Fruit fly (Drosophila melanogaster): Measurements from ENCODE around the gene CG5854.

CG5854 gene

DNA sequence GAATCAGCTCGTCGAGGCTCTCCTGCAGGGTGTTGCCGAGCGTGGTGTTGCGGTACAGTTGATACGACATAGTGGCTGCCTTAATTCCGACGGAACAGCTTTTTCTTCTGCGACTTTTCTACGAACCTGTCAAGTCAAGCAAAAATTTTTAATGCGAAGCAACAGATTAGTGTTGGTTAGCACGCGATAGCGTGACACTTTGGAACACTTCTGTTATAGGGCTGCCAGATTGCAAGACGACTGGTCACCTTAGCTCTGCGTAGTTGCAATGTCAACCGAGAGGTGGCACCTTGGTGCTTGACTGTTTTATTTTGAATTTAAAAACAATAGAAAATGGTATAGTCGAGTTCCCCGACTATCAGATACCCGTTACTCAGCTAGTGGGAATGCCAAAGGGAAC lies 42.8 kb upstream of the CG5854 start, which contains the start of gene TfIIA-S (continued):
- no peak for TF ChIP-seq CG2199 (GFP tag; IDR thresholded peaks at IDR 0.05)
- TF ChIP-seq CG31224 (GFP tag; IDR thresholded peaks at IDR 0.05): no peak
- TF ChIP-seq ara (GFP tag; IDR thresholded peaks at IDR 0.05): no peak
- TF ChIP-seq twi (tag; optimal IDR thresholded peaks at IDR 0.05): peak; percentile 3
- TF ChIP-seq CG31388 (GFP tag; optimal IDR thresholded peaks at IDR 0.05): peak; percentile 55
- TF ChIP-seq HLH3B (GFP tag; IDR thresholded peaks at IDR 0.05): no peak
- peak; percentile 4 for TF ChIP-seq CG4707 (GFP tag; optimal IDR thresholded peaks at IDR 0.05)
- TF ChIP-seq NC2β (GFP tag; optimal IDR thresholded peaks at IDR 0.05): peak; percentile 75
- peak; percentile 94 for TF ChIP-seq stwl (tag; optimal IDR thresholded peaks at IDR 0.05)
- TF ChIP-seq CG3726 (GFP tag; IDR thresholded peaks at IDR 0.05): no peak
- peak; percentile 74 for TF ChIP-seq Bteb2 (GFP tag; optimal IDR thresholded peaks at IDR 0.05)
- TF ChIP-seq lbe (GFP tag; optimal IDR thresholded peaks at IDR 0.05): peak; percentile 74
- TF ChIP-seq CG14965 (GFP tag; optimal IDR thresholded peaks at IDR 0.05; ENCODE audit: borderline replicate concordance): peak; percentile 38
- TF ChIP-seq NFAT (GFP tag; IDR thresholded peaks at IDR 0.05): no peak
- TF ChIP-seq schlank (tag; optimal IDR thresholded peaks at IDR 0.05): peak; percentile 50
- peak; percentile 24 for TF ChIP-seq Nf-YB (GFP tag; optimal IDR thresholded peaks at IDR 0.05)
- peak; percentile 12 for TF ChIP-seq CG6854 (GFP tag; optimal IDR thresholded peaks at IDR 0.05)
- peak; percentile 67 for TF ChIP-seq gfzf (GFP tag; optimal IDR thresholded peaks at IDR 0.05)
- peak; percentile 32 for TF ChIP-seq D19B (GFP tag; optimal IDR thresholded peaks at IDR 0.05)
- peak; percentile 37 for TF ChIP-seq CG18011 (GFP tag; optimal IDR thresholded peaks at IDR 0.05)
- TF ChIP-seq CG10654 (GFP tag; optimal IDR thresholded peaks at IDR 0.05): peak; percentile 74
- no peak for TF ChIP-seq crol (GFP tag; IDR thresholded peaks at IDR 0.05)
- no peak for TF ChIP-seq jing (GFP tag; optimal IDR thresholded peaks at IDR 0.05)
- TF ChIP-seq CG4730 (GFP tag; IDR thresholded peaks at IDR 0.05): no peak
- peak; percentile 94 for TF ChIP-seq p53 (GFP tag; optimal IDR thresholded peaks at IDR 0.05)
- no peak for TF ChIP-seq bbx (GFP tag; IDR thresholded peaks at IDR 0.05; ENCODE audit: partially characterized antibody)
- peak; percentile 78 for TF ChIP-seq ems (GFP tag; optimal IDR thresholded peaks at IDR 0.05)
- TF ChIP-seq CG3838 (GFP tag; optimal IDR thresholded peaks at IDR 0.05): no peak
- no peak for TF ChIP-seq Blimp-1 (GFP tag; optimal IDR thresholded peaks at IDR 0.05)
- no peak for TF ChIP-seq toy (GFP tag; IDR thresholded peaks at IDR 0.05)
- no peak for TF ChIP-seq CG4360 (GFP tag; IDR thresholded peaks at IDR 0.05)
- no peak for TF ChIP-seq vnd (GFP tag; IDR thresholded peaks at IDR 0.05; ENCODE audit: partially characterized antibody)
- no peak for TF ChIP-seq dmrt99B (tag; optimal IDR thresholded peaks at IDR 0.05)
- TF ChIP-seq Trl (optimal IDR thresholded peaks at IDR 0.05): no peak
- TF ChIP-seq Trl (GFP tag; optimal IDR thresholded peaks at IDR 0.05): peak; percentile 91
- no peak for TF ChIP-seq br (optimal IDR thresholded peaks at IDR 0.05)
- peak; percentile 91 for TF ChIP-seq lab (GFP tag; optimal IDR thresholded peaks at IDR 0.05)
- peak; percentile 79 to 83 for TF ChIP-seq Pdp1 (GFP tag; optimal IDR thresholded peaks at IDR 0.05)
- peak; percentile 80 for TF ChIP-seq pho (GFP tag; optimal IDR thresholded peaks at IDR 0.05)
- no peak for TF ChIP-seq so (GFP tag; IDR thresholded peaks at IDR 0.05)
- no peak for TF ChIP-seq rib (GFP tag; IDR thresholded peaks at IDR 0.05)
- peak; percentile 54 for TF ChIP-seq CG7556 (GFP tag; optimal IDR thresholded peaks at IDR 0.05)
- TF ChIP-seq CG12071 (GFP tag; optimal IDR thresholded peaks at IDR 0.05): peak; percentile 21
- no peak for TF ChIP-seq danr (GFP tag; IDR thresholded peaks at IDR 0.05)
- no peak for TF ChIP-seq CG2129 (GFP tag; IDR thresholded peaks at IDR 0.05; ENCODE audit: partially characterized antibody)
- peak; percentile 32 for TF ChIP-seq CG30431 (GFP tag; optimal IDR thresholded peaks at IDR 0.05)
- peak; percentile 78 for TF ChIP-seq CG14710 (tag; optimal IDR thresholded peaks at IDR 0.05)
- no peak for TF ChIP-seq Sox102F (GFP tag; optimal IDR thresholded peaks at IDR 0.05)
- peak; percentile 99 for TF ChIP-seq Ets65A (GFP tag)
- no peak for TF ChIP-seq CG32532 (GFP tag; IDR thresholded peaks at IDR 0.05)
- peak; percentile 69 for TF ChIP-seq CG10209 (GFP tag; optimal IDR thresholded peaks at IDR 0.05)
- peak; percentile 99 for TF ChIP-seq pzg (GFP tag; optimal IDR thresholded peaks at IDR 0.05)
